Fruit fly (Drosophila melanogaster) whole organism, prepupa: ENCODE results near the gene CG34301.
A peak's percentile ranks its signal among the peaks of the same experiment; 100 is the strongest.

Experiments
- Blimp-1 ChIP-seq: fragments of 200-800 bp; sonication (Bioruptor generic); optimal IDR thresholded peaks from 3 replicates; lab custom pipeline; 2017; ENCODE audit warnings: missing biosample characterization, missing genetic modification characterization, mild to moderate bottlenecking, moderate library complexity, missing genetic modification reagents
- CG11762 ChIP-seq: fragments of 200-800 bp; sonication (Bioruptor generic); optimal IDR thresholded peaks from 3 replicates; lab custom pipeline; 2016; ENCODE audit warnings: missing biosample characterization, missing genetic modification characterization; ENCODE audit not compliant: insufficient read depth
- CG15336 ChIP-seq: fragments of 200-800 bp; sonication (Bioruptor generic); IDR thresholded peaks from 2 replicates; pipeline ENCODE4 v1.3.6; 2022; ENCODE audit warnings: missing biosample characterization, missing genetic modification characterization
- CG1621 ChIP-seq: fragments of 200-800 bp; sonication (Bioruptor generic); optimal IDR thresholded peaks from 3 replicates; lab custom pipeline; 2018; ENCODE audit warnings: missing biosample characterization, mild to moderate bottlenecking, missing genetic modification characterization
- CG3919 ChIP-seq: fragments of 200-800 bp; sonication (Bioruptor generic); optimal IDR thresholded peaks from 3 replicates; lab custom pipeline; 2016; ENCODE audit warnings: missing biosample characterization, missing genetic modification characterization
- CG6854 ChIP-seq: fragments of 200-800 bp; sonication (Bioruptor generic); optimal IDR thresholded peaks from 2 replicates; lab custom pipeline; 2017; ENCODE audit warnings: missing biosample characterization, mild to moderate bottlenecking, missing genetic modification characterization
- Eip75B ChIP-seq: fragments of 200-800 bp; sonication (Bioruptor generic); optimal IDR thresholded peaks from 3 replicates; lab custom pipeline; 2016; ENCODE audit warnings: missing biosample characterization, missing genetic modification characterization
- Eip93F ChIP-seq: fragments of 200-800 bp; sonication (Bioruptor generic); optimal IDR thresholded peaks from 2 replicates; lab custom pipeline; 2016; ENCODE audit warnings: missing biosample characterization, mild to moderate bottlenecking, missing genetic modification characterization
- OdsH ChIP-seq: fragments of 200-800 bp; sonication (Bioruptor generic); optimal IDR thresholded peaks from 3 replicates; lab custom pipeline; 2016; ENCODE audit warnings: missing biosample characterization, missing genetic modification characterization
- acj6 ChIP-seq: fragments of 200-800 bp; sonication (Bioruptor generic); optimal IDR thresholded peaks from 3 replicates; lab custom pipeline; 2016; ENCODE audit warnings: missing biosample characterization, missing genetic modification characterization
- fd59A ChIP-seq: fragments of 200-800 bp; sonication (Bioruptor generic); optimal IDR thresholded peaks from 2 replicates; lab custom pipeline; 2017; ENCODE audit warnings: missing biosample characterization, mild to moderate bottlenecking, missing genetic modification characterization, missing genetic modification reagents
- topi ChIP-seq: fragments of 200-800 bp; sonication (Bioruptor generic); optimal IDR thresholded peaks from 3 replicates; lab custom pipeline; 2016; ENCODE audit warnings: missing biosample characterization, missing genetic modification characterization
- vri ChIP-seq: fragments of 200-800 bp; sonication (Bioruptor generic); optimal IDR thresholded peaks from 3 replicates; lab custom pipeline; 2016; ENCODE audit warnings: missing biosample characterization, mild to moderate bottlenecking, missing genetic modification characterization

dm6 chr3R:8788722-8789400 is 15.6 kb downstream of the CG34301 start:
- TF ChIP-seq fd59A (GFP tag; lab: Kevin White, UChicago) (peak; percentile 47), CG6854 (GFP tag; lab: Kevin White, UChicago) (no peak), CG3919 (GFP tag; lab: Kevin White, UChicago) (peak; percentile 85), Eip75B (GFP tag; lab: Kevin White, UChicago) (peak; percentile 67), CG11762 (GFP tag; lab: Kevin White, UChicago) (peak; percentile 74), Blimp-1 (GFP tag; lab: Kevin White, UChicago) (peak; percentile 28), Eip93F (no peak), CG1621 (tag; lab: Kevin White, UChicago) (peak; percentile 69), acj6 (GFP tag; lab: Kevin White, UChicago) (peak; percentile 82), CG15336 (peak; percentile 90), OdsH (GFP tag; lab: Kevin White, UChicago) (peak; percentile 82), vri (GFP tag; lab: Kevin White, UChicago) (no peak), topi (GFP tag; lab: Kevin White, UChicago) (peak; percentile 70)
